Fruit fly (Drosophila melanogaster): Measurements from ENCODE around the gene CG32269.
A peak's percentile ranks its signal among the peaks of the same experiment; 100 is the strongest.

CG32269 gene

dm6 chr3L:3178530-3179096, 30.2 kb downstream of the CG32269 start, which contains the start of the genes MnM and Girdin (continued):
- peak; percentile 55 for TF ChIP-seq ERR (GFP tag; optimal IDR thresholded peaks at IDR 0.05)
- no peak for TF ChIP-seq CG17328 (GFP tag; IDR thresholded peaks at IDR 0.05)
- peak; percentile 91 for TF ChIP-seq CG2120 (GFP tag; optimal IDR thresholded peaks at IDR 0.05)
- TF ChIP-seq Blimp-1 (GFP tag; optimal IDR thresholded peaks at IDR 0.05) = no peak
- TF ChIP-seq CG13424 (tag; optimal IDR thresholded peaks at IDR 0.05) = peak; percentile 70
- peak; percentile 12 for TF ChIP-seq CrebB (tag; optimal IDR thresholded peaks at IDR 0.05)
- 0 out of 2 replicates have a peak, but pooled peaks have one; percentile 11 for TF ChIP-seq CG7372 (GFP tag; IDR thresholded peaks at IDR 0.05)
- no peak for TF ChIP-seq Ravus (GFP tag; IDR thresholded peaks at IDR 0.05)
- TF ChIP-seq CG13296 (GFP tag; optimal IDR thresholded peaks at IDR 0.05) = no peak
- TF ChIP-seq CG10543 (GFP tag; optimal IDR thresholded peaks at IDR 0.05) = peak; percentile 64
- peak; percentile 53; the same call in 1 of the 2 replicates for TF ChIP-seq CG32532 (GFP tag; IDR thresholded peaks at IDR 0.05)
- no peak for TF ChIP-seq CG1832 (GFP tag; optimal IDR thresholded peaks at IDR 0.05)
- peak; percentile 79 for TF ChIP-seq Xbp1 (GFP tag; optimal IDR thresholded peaks at IDR 0.05)
- peak; percentile 28 for TF ChIP-seq da (GFP tag; optimal IDR thresholded peaks at IDR 0.05)
- TF ChIP-seq wek (GFP tag; optimal IDR thresholded peaks at IDR 0.05) = no peak
- peak; percentile 91 for TF ChIP-seq D (optimal IDR thresholded peaks at IDR 0.05)
- TF ChIP-seq D (GFP tag; optimal IDR thresholded peaks at IDR 0.05) = no peak
- TF ChIP-seq zen (tag; optimal IDR thresholded peaks at IDR 0.05) = peak; percentile 54
- TF ChIP-seq chn (GFP tag; optimal IDR thresholded peaks at IDR 0.05) = peak; percentile 78
- no peak for TF ChIP-seq nau (GFP tag; optimal IDR thresholded peaks at IDR 0.05)
- TF ChIP-seq CG11456 (GFP tag; IDR thresholded peaks at IDR 0.05) = peak; percentile 57; the same call in 2 of the 3 replicates
- TF ChIP-seq Atf6 (GFP tag; IDR thresholded peaks at IDR 0.05) = no peak; the same call in 1 of the 2 replicates
- peak; percentile 19 for TF ChIP-seq Six4 (GFP tag; optimal IDR thresholded peaks at IDR 0.05)
- TF ChIP-seq Hr78 (GFP tag; optimal IDR thresholded peaks at IDR 0.05) = no peak
- no peak for TF ChIP-seq NK7.1 (GFP tag; optimal IDR thresholded peaks at IDR 0.05)
- peak; percentile 73 for TF ChIP-seq CG3847 (GFP tag; IDR thresholded peaks at IDR 0.05)
- peak; percentile 55 for TF ChIP-seq CG5245 (GFP tag; optimal IDR thresholded peaks at IDR 0.05)
- TF ChIP-seq ara (GFP tag; IDR thresholded peaks at IDR 0.05) = peak; percentile 30; the same call in 1 of the 2 replicates
- no peak for TF ChIP-seq CG6813 (GFP tag; optimal IDR thresholded peaks at IDR 0.05)
- TF ChIP-seq HLH54F (GFP tag; optimal IDR thresholded peaks at IDR 0.05) = peak; percentile 87
- TF ChIP-seq ind (GFP tag; optimal IDR thresholded peaks at IDR 0.05) = peak; percentile 76
- TF ChIP-seq CG11093 (GFP tag; IDR thresholded peaks at IDR 0.05) = no peak
- TF ChIP-seq Dip3 (GFP tag; optimal IDR thresholded peaks at IDR 0.05) = peak; percentile 73
- peak; percentile 54; the same call in 1 of the 2 replicates for TF ChIP-seq ranshi (GFP tag; IDR thresholded peaks at IDR 0.05)
- no peak for TF ChIP-seq ro (GFP tag; IDR thresholded peaks at IDR 0.05)
- TF ChIP-seq dm (GFP tag; optimal IDR thresholded peaks at IDR 0.05) = peak; percentile 77
- TF ChIP-seq CG8290 (GFP tag; optimal IDR thresholded peaks at IDR 0.05) = peak; percentile 41
- peak in 1 of 2 experiments; percentile 25 for TF ChIP-seq CG8290 (tag; optimal IDR thresholded peaks at IDR 0.05)
- no peak for TF ChIP-seq CG10959 (GFP tag; IDR thresholded peaks at IDR 0.05)
- peak; percentile 86 for TF ChIP-seq CG7786 (GFP tag; optimal IDR thresholded peaks at IDR 0.05)
- TF ChIP-seq Dll (GFP tag; IDR thresholded peaks at IDR 0.05; ENCODE audit: partially characterized antibody) = peak; percentile 93
- TF ChIP-seq CG5180 (GFP tag; optimal IDR thresholded peaks at IDR 0.05) = no peak
- peak; percentile 69; the same call in 1 of the 3 replicates for TF ChIP-seq CG6791 (GFP tag; IDR thresholded peaks at IDR 0.05; ENCODE audit: partially characterized antibody)
- no peak for TF ChIP-seq Awh (GFP tag; IDR thresholded peaks at IDR 0.05)
- TF ChIP-seq Usf (GFP tag; optimal IDR thresholded peaks at IDR 0.05) = no peak
- peak; percentile 88 for TF ChIP-seq HLH4C (GFP tag; IDR thresholded peaks at IDR 0.05; ENCODE audit: partially characterized antibody)
- TF ChIP-seq Bteb2 (GFP tag; optimal IDR thresholded peaks at IDR 0.05) = peak; percentile 69
- TF ChIP-seq Ssrp (tag; optimal IDR thresholded peaks at IDR 0.05) = peak; percentile 46
- no peak for TF ChIP-seq rib (GFP tag; IDR thresholded peaks at IDR 0.05)
- TF ChIP-seq zen2 (GFP tag; IDR thresholded peaks at IDR 0.05; ENCODE audit: partially characterized antibody) = no peak; the same call in 2 of the 3 replicates
